Worm (Caenorhabditis elegans): ENCODE results near the gene egl-44.

DNA sequence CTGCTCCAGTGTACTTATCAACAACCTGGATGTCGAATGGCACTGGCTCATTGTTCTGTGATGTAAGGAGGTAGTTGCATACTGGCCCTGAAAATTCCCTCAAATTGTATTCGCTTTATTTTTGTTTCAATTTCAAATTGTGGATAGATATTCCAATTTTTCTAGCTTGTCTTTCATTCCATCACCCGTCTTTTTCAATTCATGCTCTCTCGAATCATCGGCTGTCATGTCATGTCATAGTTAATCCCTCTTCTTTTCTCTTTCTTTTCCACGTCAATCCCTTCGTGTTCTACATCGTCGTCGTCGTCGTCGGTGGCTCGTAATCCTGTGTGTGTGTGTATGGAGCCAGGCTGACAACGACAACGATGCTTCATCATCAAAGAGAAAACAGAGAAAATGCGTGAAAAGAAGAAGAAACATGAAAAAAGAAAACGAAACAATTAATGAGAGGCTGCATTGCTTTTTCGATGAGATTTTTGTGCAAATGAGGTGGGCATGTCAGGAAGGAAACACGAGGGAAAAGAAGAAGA lies 27.1 kb downstream of the egl-44 start:
- TF ChIP-seq nhr-11 (tag; optimal IDR thresholded peaks at IDR 0.05) (no peak), elt-3 (tag; optimal IDR thresholded peaks at IDR 0.05) (no peak), zag-1 (tag; optimal IDR thresholded peaks at IDR 0.05) (no peak), vab-15 (tag; optimal IDR thresholded peaks at IDR 0.05) (no peak), aly-2 (tag; optimal IDR thresholded peaks at IDR 0.05) (no peak), ama-1 (optimal IDR thresholded peaks at IDR 0.05) (no peak), nhr-237 (tag; optimal IDR thresholded peaks at IDR 0.05) (no peak), alr-1 (tag; optimal IDR thresholded peaks at IDR 0.05; ENCODE audit: borderline replicate concordance) (no peak), tbx-2 (tag; optimal IDR thresholded peaks at IDR 0.05) (no peak)
